Worm (Caenorhabditis elegans) whole organism, young adult: ENCODE results near the gene btb-9.

Experiments used
- B0035.1 ChIP-seq: sonication (generic microtip); optimal IDR thresholded peaks from 2 replicates; lab custom pipeline; 2016; ENCODE audit warnings: missing genetic modification characterization, mild to moderate bottlenecking, missing compliant biosample characterization, missing genotype, missing genetic modification reagents
- F22D6.2 ChIP-seq: sonication (generic microtip); optimal IDR thresholded peaks from 2 replicates; lab custom pipeline; 2016; ENCODE audit warnings: mild to moderate bottlenecking, missing genetic modification characterization, missing compliant biosample characterization
- K12H6.12 ChIP-seq: fragments of 200-800 bp; sonication (Bioruptor generic); optimal IDR thresholded peaks from 2 replicates; lab custom pipeline; 2018; ENCODE audit warnings: mild to moderate bottlenecking, missing genetic modification characterization, missing compliant biosample characterization
- aptf-2 ChIP-seq: fragments of 200-800 bp; sonication (Bioruptor generic); conservative IDR thresholded peaks from 2 replicates; pipeline ENCODE4 v1.3.6; 2022; ENCODE audit warnings: missing genetic modification reagents, missing genetic modification characterization, missing compliant biosample characterization
- attf-3 ChIP-seq: fragments of 200-800 bp; sonication (Bioruptor generic); conservative IDR thresholded peaks from 2 replicates; pipeline ENCODE4 v1.3.6; 2022; ENCODE audit warnings: missing genetic modification reagents, missing genetic modification characterization, missing compliant biosample characterization
- mes-4 ChIP-seq: sonication (generic microtip); optimal IDR thresholded peaks from 2 replicates; lab custom pipeline; 2016; ENCODE audit warnings: missing genotype, missing genetic modification characterization, missing compliant biosample characterization
- rec-8 ChIP-seq, 2 experiments: sonication (generic microtip); optimal IDR thresholded peaks; 2 replicates each; lab custom pipeline; 2016; ENCODE audit warnings: mild to moderate bottlenecking in 2 of 2, missing genetic modification characterization in 2 of 2, missing genetic modification reagents in 2 of 2, missing genotype in 2 of 2, missing biosample characterization in 1 of 2, missing compliant biosample characterization in 1 of 2, moderate library complexity in 1 of 2
- unc-62 ChIP-seq: fragments of 150-350 bp; optimal IDR thresholded peaks from 2 replicates; lab custom pipeline; 2014; ENCODE audit warnings: missing biosample characterization, missing genetic modification reagents, missing genetic modification characterization
- zfh-2 ChIP-seq: fragments of 200-800 bp; sonication (Bioruptor generic); conservative IDR thresholded peaks from 2 replicates; pipeline ENCODE4 v1.3.6; 2022; ENCODE audit warnings: missing genetic modification reagents, missing genetic modification characterization, missing compliant biosample characterization
- ztf-6 ChIP-seq: fragments of 200-800 bp; sonication (Bioruptor generic); IDR thresholded peaks from 2 replicates; pipeline ENCODE4 v1.3.6; 2022; ENCODE audit warnings: missing genetic modification reagents, missing genetic modification characterization, missing compliant biosample characterization

DNA sequence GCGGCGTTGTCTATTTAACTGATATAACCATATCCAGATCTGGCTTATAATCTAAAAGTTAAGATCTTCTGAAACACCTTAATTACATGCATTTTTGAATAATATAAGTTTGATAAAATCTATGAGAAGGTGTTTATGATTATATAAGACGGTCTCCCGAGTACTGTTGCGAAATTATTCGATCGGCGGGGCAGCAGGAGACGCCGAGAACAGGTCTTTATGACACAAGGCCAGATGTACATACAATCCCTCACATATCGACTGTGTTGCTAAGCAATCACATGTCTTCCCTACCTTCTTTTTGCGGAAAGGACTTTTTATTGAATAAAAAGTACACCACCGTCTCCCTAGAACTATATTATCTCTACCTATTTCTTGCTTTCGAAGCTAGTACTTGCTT is 28.3 kb downstream of the btb-9 start, which contains the start of gene fbxb-53:
- TF ChIP-seq unc-62 (GFP tag; lab: Kevin White, UChicago): no peak
- no peak for TF ChIP-seq F22D6.2 (tag; lab: Kevin White, UChicago)
- TF ChIP-seq B0035.1: no peak
- TF ChIP-seq attf-3 (GFP tag; lab: Robert Waterston, UW): no peak
- TF ChIP-seq aptf-2 (GFP tag; lab: Robert Waterston, UW): no peak
- no peak for TF ChIP-seq mes-4 (tag; lab: Kevin White, UChicago)
- TF ChIP-seq ztf-6 (GFP tag; lab: Robert Waterston, UW): no peak
- no peak for TF ChIP-seq rec-8 (tag; optimal IDR thresholded peaks at IDR 0.05; lab: Kevin White, UChicago)
- no peak for TF ChIP-seq K12H6.12 (tag; lab: Kevin White, UChicago)
- no peak for TF ChIP-seq zfh-2 (GFP tag; lab: Robert Waterston, UW)
